Fruit fly (Drosophila melanogaster) whole organism, wandering third instar larva: ENCODE measurements around the gene CG6712.

ENCODE experiments used
- Abd-B ChIP-seq: fragments of >200 bp; optimal IDR thresholded peaks from 2 replicates; lab custom pipeline; 2017; ENCODE audit warnings: missing biosample characterization, missing genetic modification characterization
- CG9705 ChIP-seq: fragments of 200-800 bp; sonication (Bioruptor generic); optimal IDR thresholded peaks from 2 replicates; lab custom pipeline; 2018; ENCODE audit warnings: missing biosample characterization, mild to moderate bottlenecking, missing genetic modification characterization
- CrebA ChIP-seq: fragments of 200-800 bp; sonication (Bioruptor generic); optimal IDR thresholded peaks from 2 replicates; lab custom pipeline; 2016; ENCODE audit warnings: missing biosample characterization, mild to moderate bottlenecking, missing genetic modification characterization, borderline replicate concordance
- Dif ChIP-seq: fragments of 200-275, 200-300 bp; sonication (Bioruptor generic); optimal IDR thresholded peaks from 2 replicates; lab custom pipeline; 2018; ENCODE audit warnings: missing biosample characterization, missing genetic modification characterization; ENCODE audit not compliant: partially characterized antibody
- GATAd ChIP-seq: sonication (Bioruptor generic); optimal IDR thresholded peaks from 2 replicates; lab custom pipeline; 2016; ENCODE audit warnings: missing biosample characterization, missing genetic modification characterization
- HLH106 ChIP-seq: fragments of 200-800 bp; optimal IDR thresholded peaks from 3 replicates; lab custom pipeline; 2019; ENCODE audit warnings: missing biosample characterization, mild to moderate bottlenecking, missing genetic modification characterization, moderate library complexity
- Hnf4 ChIP-seq: fragments of 200-800 bp; sonication (Bioruptor generic); optimal IDR thresholded peaks from 2 replicates; lab custom pipeline; 2016; ENCODE audit warnings: missing biosample characterization, mild to moderate bottlenecking, missing genetic modification characterization
- Hr78 ChIP-seq: fragments of >200 bp; optimal IDR thresholded peaks from 2 replicates; lab custom pipeline; 2017; ENCODE audit warnings: missing biosample characterization, missing genetic modification characterization
- Hr83 ChIP-seq: fragments of 200-300 bp; sonication (Bioruptor generic); optimal IDR thresholded peaks from 2 replicates; lab custom pipeline; 2016; ENCODE audit warnings: missing biosample characterization, mild to moderate bottlenecking, missing genetic modification characterization, moderate library complexity; ENCODE audit not compliant: poor library complexity, severe bottlenecking
- Jra ChIP-seq: sonication (Bioruptor generic); optimal IDR thresholded peaks from 2 replicates; lab custom pipeline; 2016; ENCODE audit warnings: missing biosample characterization, missing genetic modification characterization
- Mio ChIP-seq: sonication (Bioruptor generic); optimal IDR thresholded peaks from 2 replicates; lab custom pipeline; 2016; ENCODE audit warnings: missing biosample characterization, missing genetic modification characterization
- Myc ChIP-seq: fragments of >200 bp; optimal IDR thresholded peaks from 2 replicates; lab custom pipeline; 2017
- N ChIP-seq: fragments of >200 bp; optimal IDR thresholded peaks from 2 replicates; lab custom pipeline; 2018; ENCODE audit warnings: missing biosample characterization, missing external identifiers, missing genetic modification characterization
- Rel ChIP-seq, 2 experiments: fragments of 200-800 bp; sonication (Bioruptor generic) in 1 of 2; optimal IDR thresholded peaks; 2 replicates in 1 of 2; 3 replicates in 1 of 2; lab custom pipeline; 2016 to 2019; ENCODE audit warnings: mild to moderate bottlenecking in 2 of 2, missing biosample characterization in 2 of 2, missing genetic modification characterization in 2 of 2, moderate library complexity in 1 of 2
- Sp1 ChIP-seq: fragments of 200-800 bp; sonication (Bioruptor generic); optimal IDR thresholded peaks from 3 replicates; lab custom pipeline; 2019; ENCODE audit warnings: missing biosample characterization, mild to moderate bottlenecking, missing genetic modification characterization, moderate library complexity
- Vsx2 ChIP-seq: fragments of 200-300, 225-300 bp; sonication (Bioruptor generic); optimal IDR thresholded peaks from 2 replicates; lab custom pipeline; 2018; ENCODE audit warnings: missing biosample characterization, missing genetic modification characterization; ENCODE audit not compliant: partially characterized antibody
- br ChIP-seq: fragments of 200-800 bp; sonication (Bioruptor generic); optimal IDR thresholded peaks from 2 replicates; lab custom pipeline; 2016; ENCODE audit warnings: missing biosample characterization, missing genetic modification characterization
- brk ChIP-seq: fragments of 200-800 bp; sonication (Bioruptor generic); optimal IDR thresholded peaks from 2 replicates; lab custom pipeline; 2016; ENCODE audit warnings: missing biosample characterization, mild to moderate bottlenecking, missing genetic modification characterization
- dl ChIP-seq, 2 experiments: fragments of 175-275, 200-275 bp in 1 of 2; fragments of 200-275 bp in 1 of 2; sonication (Bioruptor generic); optimal IDR thresholded peaks; lab custom pipeline; 2018; ENCODE audit warnings: mild to moderate bottlenecking in 2 of 2, missing biosample characterization in 2 of 2, missing genetic modification characterization in 2 of 2, moderate library complexity in 2 of 2; ENCODE audit not compliant: partially characterized antibody in 2 of 2, insufficient read depth in 1 of 2
- dsf ChIP-seq: sonication (Bioruptor generic); optimal IDR thresholded peaks from 2 replicates; lab custom pipeline; 2016; ENCODE audit warnings: missing biosample characterization, missing genetic modification characterization, borderline replicate concordance
- ey ChIP-seq: fragments of 200-800 bp; sonication (Bioruptor generic); optimal IDR thresholded peaks from 2 replicates; lab custom pipeline; 2016; ENCODE audit warnings: missing biosample characterization, missing genetic modification characterization
- foxo ChIP-seq, 2 experiments: fragments of 200-800 bp; sonication (Bioruptor generic); optimal IDR thresholded peaks; 2 replicates in 1 of 2; 3 replicates in 1 of 2; lab custom pipeline; 2016 to 2017; ENCODE audit warnings: missing biosample characterization in 2 of 2, missing genetic modification characterization in 2 of 2
- fru ChIP-seq: fragments of 200-800 bp; sonication (Bioruptor generic); optimal IDR thresholded peaks from 3 replicates; lab custom pipeline; 2016; ENCODE audit warnings: missing biosample characterization, mild to moderate bottlenecking, missing genetic modification characterization
- jim ChIP-seq: fragments of 175-275, 200-325 bp; sonication (Bioruptor generic); optimal IDR thresholded peaks from 2 replicates; lab custom pipeline; 2016; ENCODE audit warnings: missing biosample characterization, mild to moderate bottlenecking, missing genetic modification characterization
- lola ChIP-seq: fragments of >200 bp; optimal IDR thresholded peaks from 2 replicates; lab custom pipeline; 2017; ENCODE audit warnings: missing biosample characterization, missing genetic modification characterization
- pan ChIP-seq: fragments of >200 bp; optimal IDR thresholded peaks from 2 replicates; lab custom pipeline; 2017
- psq ChIP-seq: fragments of 200-800 bp; sonication (Bioruptor generic); optimal IDR thresholded peaks from 3 replicates; lab custom pipeline; 2017; ENCODE audit warnings: missing biosample characterization, mild to moderate bottlenecking, missing genetic modification characterization, moderate library complexity
- rgr ChIP-seq: fragments of 200-800 bp; sonication (Bioruptor generic); optimal IDR thresholded peaks from 3 replicates; lab custom pipeline; 2016; ENCODE audit warnings: missing biosample characterization, mild to moderate bottlenecking, missing genetic modification characterization
- sv ChIP-seq: fragments of 200-800 bp; sonication (Bioruptor generic); optimal IDR thresholded peaks from 3 replicates; lab custom pipeline; 2016; ENCODE audit warnings: missing biosample characterization, missing genetic modification characterization
- tai ChIP-seq: sonication (Bioruptor generic); optimal IDR thresholded peaks from 2 replicates; lab custom pipeline; 2016; ENCODE audit warnings: missing biosample characterization, missing genetic modification characterization
- usp ChIP-seq: fragments of >200 bp; optimal IDR thresholded peaks from 2 replicates; lab custom pipeline; 2017; ENCODE audit warnings: missing biosample characterization, missing genetic modification characterization
- woc ChIP-seq: sonication (Bioruptor generic); optimal IDR thresholded peaks from 2 replicates; lab custom pipeline; 2016; ENCODE audit warnings: missing biosample characterization, mild to moderate bottlenecking, missing genetic modification characterization

CG6712 gene

DNA sequence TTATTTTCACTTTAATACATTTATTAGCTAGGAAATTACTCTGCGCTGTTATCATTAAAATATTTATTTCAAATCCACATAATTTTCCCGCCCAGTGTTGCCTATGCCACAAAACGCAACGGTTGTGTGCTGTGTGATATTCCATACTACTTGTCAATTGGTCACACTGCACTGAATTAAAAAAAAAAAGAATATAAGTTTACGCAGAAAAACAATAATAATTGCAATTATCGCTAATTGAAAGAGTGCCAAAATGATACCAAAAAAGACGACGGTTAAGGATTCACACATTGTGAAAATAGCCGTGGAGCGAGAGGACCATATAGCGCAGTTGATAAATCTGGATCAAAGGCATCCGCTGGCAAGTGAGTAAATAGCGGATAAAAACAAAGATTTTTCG, 1.4 kb upstream of the CG6712 start, which contains the start of gene Ced-12:
Ced-12 (plus strand) TSS at position 141 of the 400 bp plus-strand sequence.
- TF ChIP-seq Abd-B (GFP tag; lab: Kevin White, UChicago) (no peak), psq (GFP tag; lab: Kevin White, UChicago) (no peak), Hnf4 (no peak), sv (GFP tag; lab: Kevin White, UChicago) (no peak), Vsx2 (GFP tag; lab: Kevin White, UChicago) (no peak), fru (GFP tag; lab: Kevin White, UChicago) (no peak), Hr78 (GFP tag; lab: Kevin White, UChicago) (no peak), GATAd (GFP tag; lab: Kevin White, UChicago) (no peak), CG9705 (no peak), N (GFP tag; lab: Kevin White, UChicago) (no peak), CrebA (GFP tag; lab: Kevin White, UChicago) (no peak), jim (no peak), Jra (GFP tag; lab: Kevin White, UChicago) (no peak), ey (no peak), rgr (no peak), Sp1 (no peak), Myc (lab: Kevin White, UChicago) (no peak)

DNA sequence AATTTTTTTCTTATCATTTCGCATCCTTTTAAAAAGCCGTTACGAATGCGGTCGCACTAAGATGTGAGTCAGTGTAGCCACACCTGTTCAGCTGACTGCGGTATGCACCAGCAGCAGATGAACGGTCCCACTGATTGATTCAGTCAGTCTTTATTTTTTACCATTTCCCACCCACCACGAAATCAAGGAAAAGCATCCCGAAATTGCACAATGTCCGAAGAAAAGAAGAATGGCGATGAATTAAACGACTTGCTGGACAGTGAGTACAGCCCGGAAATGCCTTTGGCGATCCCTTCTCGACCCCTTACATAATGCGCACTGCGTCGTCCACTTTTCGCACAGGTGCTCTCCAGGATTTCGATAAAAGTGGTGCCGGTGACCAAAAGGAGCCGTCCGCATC, 2.7 kb downstream of the CG6712 start:
- no peak for TF ChIP-seq ey
- TF ChIP-seq CG9705, result no peak
- TF ChIP-seq GATAd (GFP tag; lab: Kevin White, UChicago), result peak; percentile 66
- no peak for TF ChIP-seq foxo (GFP tag; optimal IDR thresholded peaks at IDR 0.05; lab: Kevin White, UChicago)
- TF ChIP-seq Hr78 (GFP tag; lab: Kevin White, UChicago), result no peak
- no peak for TF ChIP-seq sv (GFP tag; lab: Kevin White, UChicago)
- peak; percentile 25 for TF ChIP-seq Dif (GFP tag; lab: Kevin White, UChicago)
- TF ChIP-seq dl (GFP tag; optimal IDR thresholded peaks at IDR 0.05; lab: Kevin White, UChicago; ENCODE audit: insufficient read depth in 1 of 2, partially characterized antibody in 2 of 2), result no peak
- TF ChIP-seq Myc (lab: Kevin White, UChicago), result no peak

DNA sequence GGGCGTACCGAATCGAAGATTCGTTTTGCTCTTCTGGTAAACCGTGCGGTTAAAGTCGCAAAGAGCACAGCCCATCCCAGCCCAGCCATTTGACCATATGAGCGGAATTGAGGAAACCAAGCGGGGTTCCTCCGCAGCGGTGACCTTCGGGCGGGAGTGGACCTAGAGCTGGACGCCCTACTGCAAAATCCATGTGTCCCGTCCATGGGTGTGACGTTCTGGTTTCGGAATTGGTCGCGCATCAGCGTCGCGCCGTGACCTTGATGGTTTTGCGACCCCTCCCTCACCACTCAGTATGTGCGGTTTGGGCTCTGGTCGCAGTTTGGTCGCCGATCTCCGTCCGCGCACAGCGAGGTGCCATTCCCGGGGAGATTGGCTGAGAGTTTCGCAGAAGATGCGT, 3.6 kb downstream of the CG6712 start:
- no peak for TF ChIP-seq Mio (GFP tag; lab: Kevin White, UChicago)
- TF ChIP-seq br (GFP tag; lab: Kevin White, UChicago), result no peak
- no peak for TF ChIP-seq Abd-B (GFP tag; lab: Kevin White, UChicago)
- TF ChIP-seq CrebA (GFP tag; lab: Kevin White, UChicago), result no peak
- no peak for TF ChIP-seq psq (GFP tag; lab: Kevin White, UChicago)
- TF ChIP-seq woc (GFP tag; lab: Kevin White, UChicago), result no peak
- no peak for TF ChIP-seq Hr78 (GFP tag; lab: Kevin White, UChicago)
- no peak for TF ChIP-seq tai (GFP tag; lab: Kevin White, UChicago)
- TF ChIP-seq Dif (GFP tag; lab: Kevin White, UChicago), result no peak
- TF ChIP-seq usp (GFP tag; lab: Kevin White, UChicago), result no peak
- no peak for TF ChIP-seq GATAd (GFP tag; lab: Kevin White, UChicago)
- TF ChIP-seq Hr83, result no peak
- TF ChIP-seq dsf (GFP tag; lab: Kevin White, UChicago), result no peak
- TF ChIP-seq pan (lab: Kevin White, UChicago), result no peak
- TF ChIP-seq Hnf4, result no peak
- TF ChIP-seq lola (GFP tag; lab: Kevin White, UChicago), result no peak

DNA sequence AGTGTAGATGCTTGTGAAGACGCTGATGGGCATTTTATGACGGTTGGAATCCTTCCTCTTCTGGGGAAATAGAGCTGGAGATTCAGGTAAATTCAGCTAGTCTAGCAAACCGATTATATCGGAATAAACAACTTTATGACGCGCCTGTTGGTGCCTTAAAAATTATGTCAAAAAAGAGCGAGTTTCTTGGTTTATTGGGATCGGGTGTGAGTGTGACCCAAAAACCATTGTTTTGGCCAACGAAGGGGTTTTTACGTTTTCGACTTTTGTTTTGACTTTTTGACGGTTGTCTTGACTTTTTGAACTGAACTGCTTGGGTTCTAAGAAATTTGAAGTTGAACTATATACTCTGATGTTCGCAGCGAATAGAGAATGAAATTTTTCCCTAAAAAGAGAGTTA, 4.3 kb downstream of the CG6712 start:
- no peak for TF ChIP-seq Abd-B (GFP tag; lab: Kevin White, UChicago)
- no peak for TF ChIP-seq ey
- no peak for TF ChIP-seq Rel (GFP tag; optimal IDR thresholded peaks at IDR 0.05; lab: Kevin White, UChicago)
- no peak for TF ChIP-seq Rel (tag; optimal IDR thresholded peaks at IDR 0.05; lab: Kevin White, UChicago)
- TF ChIP-seq lola (GFP tag; lab: Kevin White, UChicago), result no peak
- no peak for TF ChIP-seq dl (GFP tag; optimal IDR thresholded peaks at IDR 0.05; lab: Kevin White, UChicago; ENCODE audit: insufficient read depth in 1 of 2, partially characterized antibody in 2 of 2)
- TF ChIP-seq CG9705, result no peak

DNA sequence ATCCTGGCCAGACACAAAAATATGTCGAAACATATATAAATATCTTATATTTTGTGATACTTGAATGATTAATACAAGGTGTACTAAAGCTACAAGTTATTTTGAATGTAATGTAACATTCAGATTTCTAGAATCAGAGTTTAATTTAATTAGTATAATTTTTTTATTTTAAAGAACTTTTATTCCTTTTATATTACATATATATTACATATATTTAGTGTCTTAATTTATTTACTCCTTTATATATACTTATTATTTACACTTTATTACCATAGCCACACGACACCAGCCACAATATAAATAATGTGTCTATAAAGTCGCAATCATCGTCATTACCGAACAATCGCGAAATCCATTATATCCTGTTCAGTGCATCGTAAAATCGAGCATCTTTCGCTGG, 4.8 kb downstream of the CG6712 start, which contains the start of gene Pex19:
Pex19 (plus strand) TSS at position 301 of the 400 bp plus-strand sequence.
- TF ChIP-seq br (GFP tag; lab: Kevin White, UChicago) (no peak), tai (GFP tag; lab: Kevin White, UChicago) (no peak), Dif (GFP tag; lab: Kevin White, UChicago) (no peak), brk (no peak), foxo (GFP tag; optimal IDR thresholded peaks at IDR 0.05; lab: Kevin White, UChicago) (no peak), usp (GFP tag; lab: Kevin White, UChicago) (no peak), Vsx2 (GFP tag; lab: Kevin White, UChicago) (no peak), HLH106 (tag; lab: Kevin White, UChicago) (no peak), Mio (GFP tag; lab: Kevin White, UChicago) (no peak)
- TF ChIP-seq, all 38 proteins: peak for 0
